Fruit fly (Drosophila melanogaster) whole organism, wandering third instar larva: ENCODE measurements around the gene grk.

Experiments
- h ChIP-seq: fragments of 200-800 bp; sonication (Bioruptor generic); optimal IDR thresholded peaks from 3 replicates; lab custom pipeline; 2016; ENCODE audit warnings: missing biosample characterization, mild to moderate bottlenecking, missing genetic modification characterization
- lola ChIP-seq: fragments of >200 bp; optimal IDR thresholded peaks from 2 replicates; lab custom pipeline; 2017; ENCODE audit warnings: missing biosample characterization, missing genetic modification characterization
- sv ChIP-seq: fragments of 200-800 bp; sonication (Bioruptor generic); optimal IDR thresholded peaks from 3 replicates; lab custom pipeline; 2016; ENCODE audit warnings: missing biosample characterization, missing genetic modification characterization
- tai ChIP-seq: sonication (Bioruptor generic); optimal IDR thresholded peaks from 2 replicates; lab custom pipeline; 2016; ENCODE audit warnings: missing biosample characterization, missing genetic modification characterization
- usp ChIP-seq: fragments of >200 bp; optimal IDR thresholded peaks from 2 replicates; lab custom pipeline; 2017; ENCODE audit warnings: missing biosample characterization, missing genetic modification characterization

DNA sequence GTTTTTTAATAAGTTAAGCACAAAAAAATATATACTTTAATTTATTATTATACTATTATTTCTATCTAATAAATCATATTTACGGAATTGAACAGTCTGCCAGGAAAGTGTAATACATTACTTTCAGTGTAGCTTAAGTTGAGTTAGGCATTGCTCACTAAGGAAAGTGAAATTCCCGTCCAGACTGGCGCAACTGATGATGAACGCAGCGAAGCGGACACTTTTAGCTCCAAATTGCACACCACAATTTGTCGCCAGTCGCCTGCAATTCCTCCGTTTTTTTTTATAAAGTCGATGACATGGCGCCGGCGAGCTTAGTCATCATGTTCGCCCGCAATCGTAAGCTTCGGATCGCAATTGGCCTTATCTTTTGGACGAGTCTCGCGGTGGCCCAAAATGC lies 34.7 kb downstream of the grk start, which contains the start of gene CG13386:
- TF ChIP-seq h: no peak
- TF ChIP-seq usp (GFP tag; lab: Kevin White, UChicago): no peak
- TF ChIP-seq tai (GFP tag; lab: Kevin White, UChicago): no peak
- no peak for TF ChIP-seq lola (GFP tag; lab: Kevin White, UChicago)
- no peak for TF ChIP-seq sv (GFP tag; lab: Kevin White, UChicago)
